Worm (Caenorhabditis elegans): ENCODE measurements around the gene cth-2.

The cth-2 gene

ce11 chrII:7073537-7073913 is 15.8 kb upstream of the cth-2 start, which contains the start of gene kat-1:
kat-1 (plus strand) TSS chrII:7073814.
- TF ChIP-seq daf-8 (GFP tag; IDR thresholded peaks at IDR 0.05), result no peak
- no peak for TF ChIP-seq nhr-11 (tag; optimal IDR thresholded peaks at IDR 0.05)
- TF ChIP-seq set-16 (GFP tag; IDR thresholded peaks at IDR 0.05), result no peak
- no peak for TF ChIP-seq madf-9 (GFP tag; conservative IDR thresholded peaks at IDR 0.05)
- TF ChIP-seq Y105C5A.15 (GFP tag; IDR thresholded peaks at IDR 0.05), result no peak
- TF ChIP-seq egl-27 (tag; optimal IDR thresholded peaks at IDR 0.05), result no peak
- no peak for TF ChIP-seq nhr-28 (tag; optimal IDR thresholded peaks at IDR 0.05)
- no peak for TF ChIP-seq ZK546.5 (tag; optimal IDR thresholded peaks at IDR 0.05)
- no peak for TF ChIP-seq lin-15B (tag; optimal IDR thresholded peaks at IDR 0.05)
- no peak for TF ChIP-seq mxl-2 (GFP tag; conservative IDR thresholded peaks at IDR 0.05)
- TF ChIP-seq D1046.2 (GFP tag; IDR thresholded peaks at IDR 0.05), result no peak
- TF ChIP-seq ZK337.2 (GFP tag; IDR thresholded peaks at IDR 0.05), result no peak
- no peak for TF ChIP-seq lin-13 (GFP tag; optimal IDR thresholded peaks at IDR 0.05)
- TF ChIP-seq dpl-1 (GFP tag; optimal IDR thresholded peaks at IDR 0.05), result no peak
- TF ChIP-seq daf-16 (GFP tag; optimal IDR thresholded peaks at IDR 0.05), result no peak
- no peak for TF ChIP-seq daf-16 (tag; optimal IDR thresholded peaks at IDR 0.05)
- TF ChIP-seq pha-4 (GFP tag; IDR thresholded peaks at IDR 0.05), result no peak
- no peak for TF ChIP-seq pha-4 (tag; optimal IDR thresholded peaks at IDR 0.05)
- TF ChIP-seq Y5F2A.4 (GFP tag; optimal IDR thresholded peaks at IDR 0.05), result no peak
- TF ChIP-seq unc-62 (GFP tag; optimal IDR thresholded peaks at IDR 0.05 in 1 of 2), result no peak
- no peak for TF ChIP-seq unc-62 (tag; optimal IDR thresholded peaks at IDR 0.05)
- no peak for TF ChIP-seq dmd-8 (GFP tag; IDR thresholded peaks at IDR 0.05)

- TF ChIP-seq php-3 (GFP tag; IDR thresholded peaks at IDR 0.05) (peak; percentile 84), zip-2 (tag; optimal IDR thresholded peaks at IDR 0.05) (no peak), aha-1 (tag) (no peak), pqm-1 (tag; optimal IDR thresholded peaks at IDR 0.05) (no peak), mep-1 (tag; optimal IDR thresholded peaks at IDR 0.05) (peak; percentile 57), dmd-9 (GFP tag; IDR thresholded peaks at IDR 0.05) (no peak), hif-1 (tag; optimal IDR thresholded peaks at IDR 0.05) (peak in 1 of 2 experiments; percentile 72), arid-1 (GFP tag; conservative IDR thresholded peaks at IDR 0.05) (no peak), zfp-3 (GFP tag; conservative IDR thresholded peaks at IDR 0.05) (no peak), egl-43 (GFP tag; IDR thresholded peaks at IDR 0.05) (no peak), Y48G9A.11 (GFP tag; IDR thresholded peaks at IDR 0.05) (no peak), tra-1 (GFP tag; IDR thresholded peaks at IDR 0.05) (peak; percentile 69; the same call in 1 of the 2 replicates), set-16 (GFP tag; IDR thresholded peaks at IDR 0.05) (no peak), attf-4 (tag; optimal IDR thresholded peaks at IDR 0.05) (no peak), zfp-2 (tag; optimal IDR thresholded peaks at IDR 0.05) (no peak), daf-16 (GFP tag; optimal IDR thresholded peaks at IDR 0.05) (no peak), daf-16 (tag; optimal IDR thresholded peaks at IDR 0.05) (peak; percentile 59), daf-12 (tag; optimal IDR thresholded peaks at IDR 0.05) (no peak), nhr-6 (tag; optimal IDR thresholded peaks at IDR 0.05) (no peak), gei-8 (GFP tag; optimal IDR thresholded peaks at IDR 0.05) (no peak), unc-62 (GFP tag; optimal IDR thresholded peaks at IDR 0.05 in 1 of 2) (no peak), unc-62 (tag; optimal IDR thresholded peaks at IDR 0.05) (no peak), hlh-11 (tag; optimal IDR thresholded peaks at IDR 0.05) (peak; percentile 78), spr-1 (tag; optimal IDR thresholded peaks at IDR 0.05) (no peak), ceh-82 (tag; optimal IDR thresholded peaks at IDR 0.05) (no peak), Y105C5A.15 (GFP tag; IDR thresholded peaks at IDR 0.05) (no peak), mxl-2 (GFP tag; conservative IDR thresholded peaks at IDR 0.05) (no peak), ceh-32 (tag; optimal IDR thresholded peaks at IDR 0.05; ENCODE audit: poor library complexity) (no peak), zag-1 (tag; optimal IDR thresholded peaks at IDR 0.05) (no peak), lin-29 (GFP tag; IDR thresholded peaks at IDR 0.05) (no peak), madf-5 (GFP tag; IDR thresholded peaks at IDR 0.05) (no peak), F26F4.8 (GFP tag; conservative IDR thresholded peaks at IDR 0.05) (no peak), lin-15B (tag; optimal IDR thresholded peaks at IDR 0.05) (no peak), daf-19 (GFP tag; conservative IDR thresholded peaks at IDR 0.05) (no peak), T20F7.1 (GFP tag; optimal IDR thresholded peaks at IDR 0.05) (peak; percentile 72)
Observed at ce11 chrII:7072590-7073536, 15.1 kb upstream of the cth-2 start.

Data from whole organism, L4 larva.